Worm (Caenorhabditis elegans): ENCODE data around the gene F28F8.9.
"Not testable (repeated sequence)": the region's sequence is repeated elsewhere in the genome, so short reads cannot be mapped to it uniquely, and the experiment has no call there.

The F28F8.9 gene

ce11 chrV:15578386-15578785 is at the start of gene F28F8.9:
Gene F28F8.9 (minus strand): TSS chrV:15578673.
- no peak for TF ChIP-seq flt-1 (GFP tag; IDR thresholded peaks at IDR 0.05)
- TF ChIP-seq T22C8.4 (GFP tag; IDR thresholded peaks at IDR 0.05) = no peak
- no peak for TF ChIP-seq ref-1 (GFP tag; conservative IDR thresholded peaks at IDR 0.05)
- TF ChIP-seq ztf-23 (GFP tag; IDR thresholded peaks at IDR 0.05) = no peak
- TF ChIP-seq cog-1 (tag; optimal IDR thresholded peaks at IDR 0.05) = no peak
- TF ChIP-seq ztf-29 (GFP tag; IDR thresholded peaks at IDR 0.05) = no peak
- TF ChIP-seq med-1 (GFP tag; optimal IDR thresholded peaks at IDR 0.05; ENCODE audit: insufficient read depth) = no peak
- no peak for TF ChIP-seq tab-1 (GFP tag; IDR thresholded peaks at IDR 0.05)
- no peak for TF ChIP-seq klf-2 (GFP tag; conservative IDR thresholded peaks at IDR 0.05)

ce11 chrV:15625561-15625960 is 47.1 kb upstream of the F28F8.9 start, which contains the start of gene C55A1.11:
Gene C55A1.11 (plus strand): TSS chrV:15625861.
- TF ChIP-seq med-1 (GFP tag; optimal IDR thresholded peaks at IDR 0.05; ENCODE audit: insufficient read depth) (no peak), ztf-23 (GFP tag; IDR thresholded peaks at IDR 0.05) (no peak), klf-2 (GFP tag; conservative IDR thresholded peaks at IDR 0.05) (no peak), flt-1 (GFP tag; IDR thresholded peaks at IDR 0.05) (no peak), cog-1 (tag; optimal IDR thresholded peaks at IDR 0.05) (no peak), ref-1 (GFP tag; conservative IDR thresholded peaks at IDR 0.05) (no peak), ztf-29 (GFP tag; IDR thresholded peaks at IDR 0.05) (no peak), tab-1 (GFP tag; IDR thresholded peaks at IDR 0.05) (no peak), T22C8.4 (GFP tag; IDR thresholded peaks at IDR 0.05) (no peak)

DNA sequence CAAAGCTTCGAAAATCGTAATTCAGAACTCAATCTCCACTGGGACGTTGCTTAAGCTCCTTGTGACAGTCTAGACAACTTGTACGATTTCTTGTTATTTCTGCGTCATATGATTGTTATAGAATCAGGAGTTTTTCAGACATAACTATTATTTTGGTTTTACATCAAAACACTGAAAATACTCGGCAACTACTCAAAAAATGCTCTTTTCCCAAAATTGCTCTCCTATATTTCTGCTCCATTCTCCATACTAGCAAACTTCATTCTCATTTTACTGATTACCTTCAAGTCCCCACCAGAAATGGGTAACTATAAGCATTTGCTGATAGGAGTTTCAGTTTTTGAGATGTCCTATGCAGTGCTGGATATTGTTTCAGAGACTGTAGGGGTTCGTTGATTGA is 43.0 kb upstream of the F28F8.9 start, which contains the start of gene C55A1.1:
TSS of gene C55A1.1 (plus strand) at position 301 of the 400 bp plus-strand sequence.
- TF ChIP-seq tab-1 (GFP tag; IDR thresholded peaks at IDR 0.05) (no peak), T22C8.4 (GFP tag; IDR thresholded peaks at IDR 0.05) (no peak), ztf-29 (GFP tag; IDR thresholded peaks at IDR 0.05) (no peak), med-1 (GFP tag; optimal IDR thresholded peaks at IDR 0.05; ENCODE audit: insufficient read depth) (no peak), cog-1 (tag; optimal IDR thresholded peaks at IDR 0.05) (no peak), flt-1 (GFP tag; IDR thresholded peaks at IDR 0.05) (no peak)

DNA sequence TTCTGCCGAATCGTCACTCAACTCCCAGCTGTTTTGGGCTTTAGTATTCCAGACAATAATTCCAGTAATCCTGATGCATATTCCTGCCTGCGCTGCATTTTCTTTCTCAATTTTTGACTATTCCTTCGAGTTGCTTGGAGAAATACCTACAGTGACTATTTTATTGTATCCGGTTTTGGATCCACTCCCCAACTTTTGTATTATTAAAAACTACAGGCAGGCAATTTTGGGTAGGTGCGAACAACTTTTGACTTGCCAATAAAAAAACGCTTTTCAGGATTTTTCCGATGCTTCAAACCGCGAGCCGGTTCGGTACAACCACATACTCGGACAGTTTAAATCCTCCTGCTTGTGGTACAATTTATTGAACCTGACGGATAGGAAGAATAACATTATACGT is 36.1 kb upstream of the F28F8.9 start:
- TF ChIP-seq ref-1 (GFP tag; conservative IDR thresholded peaks at IDR 0.05) = no peak
- TF ChIP-seq T22C8.4 (GFP tag; IDR thresholded peaks at IDR 0.05) = no peak
- no peak for TF ChIP-seq med-1 (GFP tag; optimal IDR thresholded peaks at IDR 0.05; ENCODE audit: insufficient read depth)
- no peak for TF ChIP-seq flt-1 (GFP tag; IDR thresholded peaks at IDR 0.05)
- TF ChIP-seq ztf-23 (GFP tag; IDR thresholded peaks at IDR 0.05) = no peak
- no peak for TF ChIP-seq klf-2 (GFP tag; conservative IDR thresholded peaks at IDR 0.05)
- TF ChIP-seq tab-1 (GFP tag; IDR thresholded peaks at IDR 0.05) = no peak
- no peak for TF ChIP-seq ztf-29 (GFP tag; IDR thresholded peaks at IDR 0.05)
- TF ChIP-seq cog-1 (tag; optimal IDR thresholded peaks at IDR 0.05) = no peak

- TF ChIP-seq klf-2 (GFP tag; conservative IDR thresholded peaks at IDR 0.05) (no peak), T22C8.4 (GFP tag; IDR thresholded peaks at IDR 0.05) (no peak), med-1 (GFP tag; optimal IDR thresholded peaks at IDR 0.05; ENCODE audit: insufficient read depth) (no peak), ztf-29 (GFP tag; IDR thresholded peaks at IDR 0.05) (no peak), flt-1 (GFP tag; IDR thresholded peaks at IDR 0.05) (no peak), tab-1 (GFP tag; IDR thresholded peaks at IDR 0.05) (no peak), ztf-23 (GFP tag; IDR thresholded peaks at IDR 0.05) (no peak), ref-1 (GFP tag; conservative IDR thresholded peaks at IDR 0.05) (no peak), cog-1 (tag; optimal IDR thresholded peaks at IDR 0.05) (no peak)
Observed at ce11 chrV:15612886-15613285, 34.4 kb upstream of the F28F8.9 start, which contains the start of gene str-263. Gene str-263 (plus strand): TSS chrV:15613186.

DNA sequence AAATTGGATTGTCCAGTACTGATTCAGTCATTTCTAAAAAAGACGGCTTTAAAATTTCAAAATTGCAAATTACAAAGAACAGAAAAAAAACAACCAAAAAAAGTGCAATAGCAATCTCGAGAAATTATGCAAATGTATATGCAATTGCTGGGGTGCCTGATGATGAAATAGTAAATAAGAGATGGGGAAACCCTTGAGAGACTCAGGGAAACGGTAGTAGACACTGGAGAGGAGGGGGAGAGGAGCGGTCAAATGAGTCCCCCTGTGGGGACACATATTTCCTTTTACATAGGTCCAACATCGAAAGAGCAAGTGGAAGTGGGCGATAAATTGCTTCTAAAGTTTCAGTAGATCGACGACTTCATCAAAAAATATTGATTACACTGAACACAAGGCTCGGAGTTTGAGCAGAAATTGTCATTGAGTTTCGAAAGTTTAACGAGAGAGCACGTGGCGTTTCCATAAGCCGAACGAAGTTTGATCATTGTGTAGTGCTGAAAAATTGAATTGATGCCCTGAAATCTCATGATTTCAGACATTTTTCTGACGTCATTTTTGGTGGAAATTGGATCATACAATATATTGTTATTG is 32.0 kb upstream of the F28F8.9 start, which contains the start of the genes fbxa-153 and str-12:
TSS of gene fbxa-153 (minus strand) at position 35 of the 591 bp plus-strand sequence.
TSS of gene str-12 (plus strand) at position 541 of the 591 bp plus-strand sequence.
- TF ChIP-seq T22C8.4 (GFP tag; IDR thresholded peaks at IDR 0.05) = no peak
- no peak for TF ChIP-seq tab-1 (GFP tag; IDR thresholded peaks at IDR 0.05)
- TF ChIP-seq ref-1 (GFP tag; conservative IDR thresholded peaks at IDR 0.05) = no peak
- peak; percentile 22 for TF ChIP-seq cog-1 (tag; optimal IDR thresholded peaks at IDR 0.05)
- TF ChIP-seq ztf-29 (GFP tag; IDR thresholded peaks at IDR 0.05) = no peak
- TF ChIP-seq flt-1 (GFP tag; IDR thresholded peaks at IDR 0.05) = peak; percentile 45
- no peak for TF ChIP-seq med-1 (GFP tag; optimal IDR thresholded peaks at IDR 0.05; ENCODE audit: insufficient read depth)

DNA sequence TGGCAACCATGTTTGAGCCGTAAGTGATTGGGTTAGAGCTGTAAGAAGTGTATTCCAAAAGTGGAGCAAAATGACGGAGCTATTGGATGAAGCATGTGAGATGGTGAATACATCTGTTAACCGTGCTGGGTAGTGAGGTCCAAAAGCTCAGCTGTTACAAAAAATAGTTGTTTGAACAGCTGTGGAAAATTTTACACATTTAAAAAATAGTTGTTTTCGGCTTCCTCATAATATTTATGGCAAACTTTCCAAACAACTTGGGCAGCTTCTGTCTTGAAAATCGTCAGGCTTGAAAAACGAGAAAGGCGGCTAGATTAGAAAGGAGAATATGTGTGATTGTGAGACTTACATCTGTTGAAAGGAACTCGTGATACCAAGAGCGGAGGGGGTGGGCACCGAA is 26.6 kb upstream of the F28F8.9 start, which contains the start of gene fbxa-154:
TSS of gene fbxa-154 (minus strand) at position 101 of the 400 bp plus-strand sequence.
- no peak for TF ChIP-seq T22C8.4 (GFP tag; IDR thresholded peaks at IDR 0.05)
- no peak for TF ChIP-seq ztf-29 (GFP tag; IDR thresholded peaks at IDR 0.05)
- TF ChIP-seq med-1 (GFP tag; optimal IDR thresholded peaks at IDR 0.05; ENCODE audit: insufficient read depth) = no peak
- TF ChIP-seq flt-1 (GFP tag; IDR thresholded peaks at IDR 0.05) = no peak
- no peak for TF ChIP-seq ztf-23 (GFP tag; IDR thresholded peaks at IDR 0.05)
- no peak for TF ChIP-seq tab-1 (GFP tag; IDR thresholded peaks at IDR 0.05)
- no peak for TF ChIP-seq cog-1 (tag; optimal IDR thresholded peaks at IDR 0.05)
- no peak for TF ChIP-seq klf-2 (GFP tag; conservative IDR thresholded peaks at IDR 0.05)
- TF ChIP-seq ref-1 (GFP tag; conservative IDR thresholded peaks at IDR 0.05) = no peak

- TF ChIP-seq T22C8.4 (GFP tag; IDR thresholded peaks at IDR 0.05) (no peak), tab-1 (GFP tag; IDR thresholded peaks at IDR 0.05) (no peak), ztf-23 (GFP tag; IDR thresholded peaks at IDR 0.05) (no peak), ztf-29 (GFP tag; IDR thresholded peaks at IDR 0.05) (no peak), flt-1 (GFP tag; IDR thresholded peaks at IDR 0.05) (no peak), klf-2 (GFP tag; conservative IDR thresholded peaks at IDR 0.05) (no peak), ref-1 (GFP tag; conservative IDR thresholded peaks at IDR 0.05) (no peak), med-1 (GFP tag; optimal IDR thresholded peaks at IDR 0.05; ENCODE audit: insufficient read depth) (no peak), cog-1 (tag; optimal IDR thresholded peaks at IDR 0.05) (no peak)
Observed at ce11 chrV:15602253-15602652, 23.8 kb upstream of the F28F8.9 start, which contains the start of gene fbxa-152. Gene fbxa-152 (minus strand): TSS chrV:15602353.

DNA sequence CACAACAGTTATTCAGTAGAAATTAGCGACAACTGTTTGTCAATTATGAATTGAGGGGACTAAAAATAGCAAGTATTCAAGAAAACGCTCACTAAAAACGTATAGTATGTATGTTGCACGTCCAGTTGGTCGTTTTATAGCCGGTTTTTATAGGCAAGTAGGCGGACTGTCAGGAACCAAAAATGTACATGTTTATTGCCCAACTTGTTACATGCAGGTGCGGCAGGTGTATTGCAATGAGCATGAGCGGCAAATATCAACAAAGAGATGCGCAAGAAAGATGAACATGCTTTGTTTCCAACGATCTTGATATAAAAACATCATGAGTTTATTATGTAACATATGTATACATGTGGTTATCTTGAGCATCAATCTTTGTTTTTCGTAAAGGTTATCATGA is 21.3 kb upstream of the F28F8.9 start, which contains the start of gene B0391.14:
TSS of gene B0391.14 (minus strand) at position 101 of the 400 bp plus-strand sequence.
- not testable (repeated sequence) for TF ChIP-seq T22C8.4 (GFP tag; IDR thresholded peaks at IDR 0.05); ztf-23 (GFP tag; IDR thresholded peaks at IDR 0.05); klf-2 (GFP tag; conservative IDR thresholded peaks at IDR 0.05)

Data from whole organism, midembryonic.